Fruit fly (Drosophila melanogaster): Measurements from ENCODE around the gene Rox8.

Rox8 gene

dm6 chr3R:24010637-24011214 is 37.3 kb downstream of the Rox8 start (continued):
- no peak for TF ChIP-seq CG2875 (GFP tag; optimal IDR thresholded peaks at IDR 0.05)
- no peak for TF ChIP-seq slou (GFP tag; optimal IDR thresholded peaks at IDR 0.05)
- TF ChIP-seq Lpt (GFP tag; optimal IDR thresholded peaks at IDR 0.05) = no peak
- peak; percentile 18 for TF ChIP-seq CG12299 (tag; optimal IDR thresholded peaks at IDR 0.05)
- no peak for TF ChIP-seq CG13287 (GFP tag; IDR thresholded peaks at IDR 0.05; ENCODE audit: partially characterized antibody)
- TF ChIP-seq crol (GFP tag; IDR thresholded peaks at IDR 0.05) = peak; percentile 66
- peak; percentile 79 for TF ChIP-seq slbo (GFP tag; IDR thresholded peaks at IDR 0.05)
- TF ChIP-seq CG30020 (tag; optimal IDR thresholded peaks at IDR 0.05) = no peak
- peak; percentile 44 for TF ChIP-seq Adf1 (GFP tag; IDR thresholded peaks at IDR 0.05)
- no peak for TF ChIP-seq CG13123 (GFP tag; optimal IDR thresholded peaks at IDR 0.05)
- peak; percentile 81 for TF ChIP-seq Rfx (GFP tag; IDR thresholded peaks at IDR 0.05)
- peak; percentile 67 for TF ChIP-seq sisA (GFP tag; IDR thresholded peaks at IDR 0.05)
- peak; percentile 72 for TF ChIP-seq HLH3B (GFP tag; IDR thresholded peaks at IDR 0.05)

- no peak for TF ChIP-seq bbx (GFP tag; IDR thresholded peaks at IDR 0.05; ENCODE audit: partially characterized antibody)
- TF ChIP-seq sr (GFP tag; IDR thresholded peaks at IDR 0.05) = peak; percentile 84
- TF ChIP-seq CG6175 (GFP tag; IDR thresholded peaks at IDR 0.05) = peak; percentile 53; the same call in 1 of the 3 replicates
- TF ChIP-seq CG12769 (tag; optimal IDR thresholded peaks at IDR 0.05) = peak; percentile 79
Observed at dm6 chr3R:24008887-24009286, 39.2 kb downstream of the Rox8 start.

dm6 chr3R:24007775-24008506 is 40.1 kb downstream of the Rox8 start:
- TF ChIP-seq ssp (GFP tag; IDR thresholded peaks at IDR 0.05) = no peak
- TF ChIP-seq mam (GFP tag; optimal IDR thresholded peaks at IDR 0.05) = peak; percentile 4
- peak; percentile 46 for TF ChIP-seq CG4424 (GFP tag; optimal IDR thresholded peaks at IDR 0.05)
- TF ChIP-seq CG7556 (GFP tag; optimal IDR thresholded peaks at IDR 0.05) = peak; percentile 55
- peak; percentile 31 for TF ChIP-seq grn (GFP tag; optimal IDR thresholded peaks at IDR 0.05)
- no peak for TF ChIP-seq Trl (optimal IDR thresholded peaks at IDR 0.05)
- peak; percentile 17 for TF ChIP-seq Trl (GFP tag; optimal IDR thresholded peaks at IDR 0.05)
- TF ChIP-seq Meics (GFP tag; optimal IDR thresholded peaks at IDR 0.05) = peak; percentile 40
- peak; percentile 19 for TF ChIP-seq pho (GFP tag; optimal IDR thresholded peaks at IDR 0.05)
- TF ChIP-seq eve (GFP tag; optimal IDR thresholded peaks at IDR 0.05) = peak in 1 of 2 experiments; percentile 50
- peak; percentile 52 for TF ChIP-seq CG11504 (tag; optimal IDR thresholded peaks at IDR 0.05)
- peak; percentile 32 for TF ChIP-seq Asciz (GFP tag; optimal IDR thresholded peaks at IDR 0.05)
- TF ChIP-seq HLH54F (GFP tag; optimal IDR thresholded peaks at IDR 0.05) = no peak
- TF ChIP-seq bsh (GFP tag; optimal IDR thresholded peaks at IDR 0.05) = peak in 1 of 2 experiments; percentile 1
- peak in 1 of 2 experiments; percentile 13 for TF ChIP-seq dpn (GFP tag; optimal IDR thresholded peaks at IDR 0.05)
- TF ChIP-seq vnd (GFP tag; IDR thresholded peaks at IDR 0.05; ENCODE audit: partially characterized antibody) = no peak
- TF ChIP-seq Vsx1 (GFP tag; optimal IDR thresholded peaks at IDR 0.05) = no peak
- TF ChIP-seq CG3281 (GFP tag; optimal IDR thresholded peaks at IDR 0.05) = peak; percentile 1
- TF ChIP-seq Atf-2 (GFP tag; optimal IDR thresholded peaks at IDR 0.05) = no peak
- TF ChIP-seq CG10431 (GFP tag; optimal IDR thresholded peaks at IDR 0.05) = no peak
- TF ChIP-seq CG2202 (tag; optimal IDR thresholded peaks at IDR 0.05) = no peak
- peak; percentile 56; the same call in 1 of the 3 replicates for TF ChIP-seq gce (GFP tag; IDR thresholded peaks at IDR 0.05)
- TF ChIP-seq CG12942 (GFP tag; optimal IDR thresholded peaks at IDR 0.05) = no peak
- TF ChIP-seq CG10979 (tag; optimal IDR thresholded peaks at IDR 0.05) = peak; percentile 59
- peak; percentile 41 for TF ChIP-seq CG2120 (GFP tag; optimal IDR thresholded peaks at IDR 0.05)
- TF ChIP-seq mirr (GFP tag; optimal IDR thresholded peaks at IDR 0.05) = peak; percentile 39
- TF ChIP-seq CG31441 (GFP tag; IDR thresholded peaks at IDR 0.05) = 0 out of 2 replicates have a peak, but pooled peaks have one; percentile 27
- no peak for TF ChIP-seq CG11247 (GFP tag; IDR thresholded peaks at IDR 0.05)
- TF ChIP-seq CG13424 (tag; optimal IDR thresholded peaks at IDR 0.05) = no peak
- TF ChIP-seq usp (GFP tag; optimal IDR thresholded peaks at IDR 0.05) = no peak

Measured in whole organism, embryonic.